Fruit fly (Drosophila melanogaster) whole organism, pupa: ENCODE measurements around the gene ppk23.

ENCODE experiments used
- CG15710 ChIP-seq: fragments of 200-800 bp; sonication (Bioruptor generic); optimal IDR thresholded peaks from 2 replicates; lab custom pipeline; 2018; ENCODE audit warnings: missing biosample characterization, mild to moderate bottlenecking, missing genetic modification characterization, moderate library complexity
- CG34367 ChIP-seq: fragments of 200-800 bp; sonication (Bioruptor generic); optimal IDR thresholded peaks from 2 replicates; lab custom pipeline; 2018; ENCODE audit warnings: missing biosample characterization, mild to moderate bottlenecking, missing genetic modification characterization
- CG4496 ChIP-seq: fragments of 200-800 bp; sonication (Bioruptor generic); IDR thresholded peaks from 3 replicates; pipeline ENCODE4 v1.3.6; 2022; ENCODE audit warnings: missing biosample characterization, missing genetic modification characterization
- CG8159 ChIP-seq: fragments of 200-800 bp; sonication (Bioruptor generic); optimal IDR thresholded peaks from 3 replicates; lab custom pipeline; 2018; ENCODE audit warnings: missing biosample characterization, mild to moderate bottlenecking, missing genetic modification characterization, moderate library complexity
- CG8301 ChIP-seq: fragments of 200-800 bp; sonication (Bioruptor generic); optimal IDR thresholded peaks from 2 replicates; lab custom pipeline; 2018; ENCODE audit warnings: missing biosample characterization, mild to moderate bottlenecking, missing genetic modification characterization
- CG9948 ChIP-seq: fragments of 200-800 bp; sonication (Bioruptor generic); optimal IDR thresholded peaks from 2 replicates; lab custom pipeline; 2018; ENCODE audit warnings: missing biosample characterization, mild to moderate bottlenecking, missing genetic modification characterization, moderate library complexity
- D1 ChIP-seq: fragments of 200-800 bp; sonication (Bioruptor generic); optimal IDR thresholded peaks from 2 replicates; lab custom pipeline; 2018; ENCODE audit warnings: missing biosample characterization, mild to moderate bottlenecking, missing genetic modification characterization, moderate library complexity
- EcR ChIP-seq: fragments of 200-800 bp; sonication (Bioruptor generic); optimal IDR thresholded peaks from 3 replicates; lab custom pipeline; 2019; ENCODE audit warnings: missing biosample characterization, missing genetic modification characterization, mild to moderate bottlenecking, moderate library complexity, missing genetic modification reagents
- Ets98B ChIP-seq: fragments of 200-800 bp; sonication (Bioruptor generic); IDR thresholded peaks from 2 replicates; pipeline ENCODE4 v1.3.6; 2022; ENCODE audit warnings: missing biosample characterization, missing genetic modification characterization
- Pif1A ChIP-seq: fragments of 200-800 bp; sonication (Bioruptor generic); optimal IDR thresholded peaks from 3 replicates; lab custom pipeline; 2016; ENCODE audit warnings: missing biosample characterization, missing genetic modification characterization
- Pif1B ChIP-seq: fragments of 200-800 bp; sonication (Bioruptor generic); optimal IDR thresholded peaks from 3 replicates; lab custom pipeline; 2016; ENCODE audit warnings: missing biosample characterization, missing genetic modification characterization

DNA sequence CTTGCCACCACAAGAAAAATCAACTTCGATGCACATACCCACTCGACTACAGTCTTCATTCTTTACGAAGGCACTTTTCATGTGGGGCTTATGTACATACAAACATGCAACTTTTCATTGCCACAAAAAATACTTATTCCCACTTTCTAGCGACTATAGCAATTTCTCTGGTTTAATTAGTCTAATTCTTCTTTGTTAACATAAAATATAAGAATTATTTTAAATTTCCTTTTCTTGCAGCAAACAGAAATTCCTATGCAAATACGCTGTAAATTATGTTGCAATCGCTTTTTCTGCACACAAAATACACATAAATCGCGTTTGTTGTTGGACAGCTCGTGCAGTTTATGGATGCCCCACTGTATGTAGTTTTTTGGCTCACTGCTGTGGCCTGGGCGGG is 44.6 kb downstream of the ppk23 start:
- TF ChIP-seq CG8301 (tag; lab: Kevin White, UChicago) (peak; percentile 19), Pif1B (GFP tag; lab: Kevin White, UChicago) (no peak), D1 (no peak), CG9948 (no peak), EcR (GFP tag; lab: Kevin White, UChicago) (no peak), CG34367 (tag; lab: Kevin White, UChicago) (no peak), Pif1A (no peak), CG15710 (tag; lab: Kevin White, UChicago) (peak; percentile 21), CG4496 (no peak), CG8159 (tag; lab: Kevin White, UChicago) (peak; percentile 31), Ets98B (no peak)
